Worm (Caenorhabditis elegans): ENCODE results near the gene lgc-33.

DNA sequence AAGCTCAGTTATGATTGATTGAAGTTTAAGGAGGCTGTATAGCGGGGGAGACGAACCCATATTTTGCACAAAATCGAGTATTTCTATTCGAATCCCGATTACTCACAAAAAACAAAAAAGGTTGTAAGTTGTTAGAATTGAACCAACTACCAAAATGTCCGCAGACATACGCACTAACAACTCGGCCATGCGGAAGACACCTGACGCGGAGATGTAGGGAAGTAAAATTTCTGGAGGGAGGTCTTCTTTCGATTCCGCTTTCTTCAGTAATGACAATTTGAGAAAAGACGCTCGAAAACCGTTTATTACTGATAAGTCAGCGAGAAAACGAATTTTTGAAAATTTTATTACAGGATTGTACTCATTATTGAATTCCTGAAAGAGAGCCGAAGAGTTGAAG, 27.4 kb upstream of the lgc-33 start:
- no peak for TF ChIP-seq W03F9.2 (tag; optimal IDR thresholded peaks at IDR 0.05)
- TF ChIP-seq him-1 (tag; optimal IDR thresholded peaks at IDR 0.05) = no peak
- TF ChIP-seq dao-5 (tag; optimal IDR thresholded peaks at IDR 0.05) = no peak

Data from whole organism, L4/young adult.